Fruit fly (Drosophila melanogaster) whole organism, embryonic: ENCODE data around the gene Zip88E.

Experiments used
- Atf6 ChIP-seq: fragments of 200-800 bp; sonication (Bioruptor generic); IDR thresholded peaks from 2 replicates; pipeline ENCODE4 v1.3.6; 2022; ENCODE audit warnings: missing biosample characterization, missing genetic modification characterization
- Bdp1 ChIP-seq: fragments of 200-800 bp; sonication (Bioruptor generic); optimal IDR thresholded peaks from 3 replicates; lab custom pipeline; 2016; ENCODE audit warnings: missing biosample characterization, missing genetic modification characterization
- BtbVII ChIP-seq: fragments of 200-800 bp; sonication (Bioruptor generic); optimal IDR thresholded peaks from 3 replicates; lab custom pipeline; 2017; ENCODE audit warnings: missing biosample characterization, mild to moderate bottlenecking, missing genetic modification characterization
- CG11456 ChIP-seq: fragments of 200-800 bp; sonication (Bioruptor generic); IDR thresholded peaks from 3 replicates; pipeline ENCODE4 v1.3.6; 2022; ENCODE audit warnings: missing biosample characterization, missing genetic modification characterization
- CG12071 ChIP-seq: fragments of 200-800 bp; sonication (Bioruptor generic); optimal IDR thresholded peaks from 3 replicates; lab custom pipeline; 2018; ENCODE audit warnings: missing biosample characterization, mild to moderate bottlenecking, missing genetic modification characterization
- CG12219 ChIP-seq: fragments of 200-800 bp; sonication (Bioruptor generic); optimal IDR thresholded peaks from 3 replicates; lab custom pipeline; 2018; ENCODE audit warnings: missing biosample characterization, mild to moderate bottlenecking, missing genetic modification characterization
- CG14050 ChIP-seq: fragments of 200-800 bp; sonication (Bioruptor generic); IDR thresholded peaks from 3 replicates; pipeline ENCODE4 v1.3.6; 2022; ENCODE audit warnings: missing biosample characterization, missing genetic modification characterization
- CG1529 ChIP-seq: fragments of 200-800 bp; sonication (Bioruptor generic); optimal IDR thresholded peaks from 3 replicates; lab custom pipeline; 2018; ENCODE audit warnings: missing biosample characterization, missing genetic modification characterization
- CG15601 ChIP-seq: fragments of 200-800 bp; sonication (Bioruptor generic); optimal IDR thresholded peaks from 3 replicates; lab custom pipeline; 2019; ENCODE audit warnings: missing biosample characterization, mild to moderate bottlenecking, missing genetic modification characterization, moderate library complexity
- CG16815 ChIP-seq: fragments of 200-800 bp; sonication (Bioruptor generic); optimal IDR thresholded peaks from 3 replicates; lab custom pipeline; 2017; ENCODE audit warnings: missing biosample characterization, mild to moderate bottlenecking, missing genetic modification characterization
- CG18476 ChIP-seq: fragments of 200-800 bp; sonication (Bioruptor generic); optimal IDR thresholded peaks from 2 replicates; lab custom pipeline; 2016; ENCODE audit warnings: missing biosample characterization, mild to moderate bottlenecking, missing genetic modification characterization
- CG2712 ChIP-seq: fragments of 200-800 bp; optimal IDR thresholded peaks from 3 replicates; lab custom pipeline; 2019; ENCODE audit warnings: missing biosample characterization, mild to moderate bottlenecking, missing genetic modification characterization, moderate library complexity
- CG31224 ChIP-seq: fragments of 200-800 bp; sonication (Bioruptor generic); IDR thresholded peaks from 2 replicates; pipeline ENCODE4 v1.3.6; 2022; ENCODE audit warnings: missing biosample characterization, missing genetic modification characterization
- CG34376 ChIP-seq: fragments of 200-800 bp; sonication (Bioruptor generic); optimal IDR thresholded peaks from 2 replicates; lab custom pipeline; 2018; ENCODE audit warnings: missing biosample characterization, mild to moderate bottlenecking, missing genetic modification characterization
- CG3847 ChIP-seq: fragments of 200-800 bp; sonication (Bioruptor generic); IDR thresholded peaks from 2 replicates; pipeline ENCODE4 v1.3.6; 2022; ENCODE audit warnings: missing biosample characterization, missing genetic modification characterization
- CG43689 ChIP-seq: fragments of 200-800 bp; sonication (Bioruptor generic); IDR thresholded peaks from 2 replicates; pipeline ENCODE4 v1.3.6; 2022; ENCODE audit warnings: missing biosample characterization, missing genetic modification characterization
- CG4404 ChIP-seq: fragments of 200-800 bp; sonication (Bioruptor generic); IDR thresholded peaks from 2 replicates; pipeline ENCODE4 v1.3.6; 2022; ENCODE audit warnings: missing biosample characterization, missing genetic modification characterization
- CG4707 ChIP-seq: fragments of 200-800 bp; sonication (Bioruptor generic); optimal IDR thresholded peaks from 2 replicates; lab custom pipeline; 2018; ENCODE audit warnings: missing biosample characterization, mild to moderate bottlenecking, missing genetic modification characterization, moderate library complexity
- CG8089 ChIP-seq: fragments of 200-800 bp; sonication (Bioruptor generic); optimal IDR thresholded peaks from 3 replicates; lab custom pipeline; 2016; ENCODE audit warnings: missing biosample characterization, missing genetic modification characterization
- CG9727 ChIP-seq: fragments of 200-800 bp; sonication (Bioruptor generic); optimal IDR thresholded peaks from 3 replicates; lab custom pipeline; 2017; ENCODE audit warnings: missing biosample characterization, mild to moderate bottlenecking, missing genetic modification characterization
- H2.0 ChIP-seq: fragments of 200-800 bp; sonication (Bioruptor generic); IDR thresholded peaks from 2 replicates; pipeline ENCODE4 v1.3.6; 2022; ENCODE audit warnings: missing biosample characterization, missing genetic modification characterization
- MTF-1 ChIP-seq: fragments of 200-800 bp; sonication (Bioruptor generic); optimal IDR thresholded peaks from 2 replicates; lab custom pipeline; 2018; ENCODE audit warnings: missing biosample characterization, mild to moderate bottlenecking, missing genetic modification characterization, borderline replicate concordance
- Med ChIP-seq: fragments of 200-800 bp; sonication (Bioruptor generic); peaks from one replicate; lab custom pipeline; 2016; ENCODE audit warnings: missing biosample characterization, missing genetic modification characterization, mild to moderate bottlenecking, inconsistent platforms, moderate library complexity
- Meics ChIP-seq: fragments of 200-800 bp; sonication (Bioruptor generic); optimal IDR thresholded peaks from 2 replicates; lab custom pipeline; 2017; ENCODE audit warnings: missing biosample characterization, mild to moderate bottlenecking, missing genetic modification characterization
- NFAT ChIP-seq: fragments of 200-800 bp; sonication (Bioruptor generic); IDR thresholded peaks from 2 replicates; pipeline ENCODE4 v1.3.6; 2022; ENCODE audit warnings: missing biosample characterization, missing genetic modification characterization
- Rfx ChIP-seq: fragments of 200-800 bp; sonication (Bioruptor generic); IDR thresholded peaks from 2 replicates; pipeline ENCODE4 v1.3.6; 2022; ENCODE audit warnings: missing biosample characterization, missing genetic modification characterization
- Sin3A ChIP-seq: fragments of >200 bp; optimal IDR thresholded peaks from 2 replicates; lab custom pipeline; 2018
- Ssrp ChIP-seq: fragments of 200-800 bp; sonication (Bioruptor generic); optimal IDR thresholded peaks from 2 replicates; lab custom pipeline; 2018; ENCODE audit warnings: missing biosample characterization, mild to moderate bottlenecking, missing genetic modification characterization, moderate library complexity
- Trl ChIP-seq, 3 experiments: fragments of >200 bp in 2 of 3; fragments of 200-800 bp in 1 of 3; sonication (Bioruptor generic) in 1 of 3; optimal IDR thresholded peaks; 2 replicates in 1 of 3; 3 replicates in 2 of 3; lab custom pipeline; 2016 to 2017; ENCODE audit warnings: missing biosample characterization in 1 of 3, missing genetic modification characterization in 1 of 3
- Xrp1 ChIP-seq: fragments of 200-800 bp; sonication (Bioruptor generic); IDR thresholded peaks from 2 replicates; pipeline ENCODE4 v1.3.6; 2022; ENCODE audit warnings: missing biosample characterization, missing genetic modification characterization
- ap ChIP-seq: fragments of 200-800 bp; sonication (Bioruptor generic); IDR thresholded peaks from 2 replicates; pipeline ENCODE4 v1.3.6; 2022; ENCODE audit warnings: missing biosample characterization, missing genetic modification characterization
- ems ChIP-seq: fragments of 200-800 bp; sonication (Bioruptor generic); optimal IDR thresholded peaks from 3 replicates; lab custom pipeline; 2016; ENCODE audit warnings: missing biosample characterization, missing genetic modification characterization
- en ChIP-seq: fragments of 200-800 bp; sonication (Bioruptor generic); optimal IDR thresholded peaks from 2 replicates; lab custom pipeline; 2016; ENCODE audit warnings: missing biosample characterization, missing genetic modification characterization
- esg ChIP-seq: fragments of 200-800 bp; sonication (Bioruptor generic); conservative IDR thresholded peaks from 2 replicates; pipeline ENCODE4 v1.3.6; 2022; ENCODE audit warnings: missing biosample characterization, missing genetic modification characterization
- ftz-f1 ChIP-seq: fragments of 200-800 bp; sonication (Bioruptor generic); optimal IDR thresholded peaks from 2 replicates; lab custom pipeline; 2016; ENCODE audit warnings: missing biosample characterization, missing genetic modification characterization
- gcm ChIP-seq: fragments of 200-800 bp; sonication (Bioruptor generic); optimal IDR thresholded peaks from 2 replicates; lab custom pipeline; 2019; ENCODE audit warnings: missing biosample characterization, mild to moderate bottlenecking, missing genetic modification characterization, moderate library complexity
- gsb ChIP-seq: fragments of 200-800 bp; sonication (Bioruptor generic); IDR thresholded peaks from 2 replicates; pipeline ENCODE4 v1.3.6; 2022; ENCODE audit warnings: missing biosample characterization, missing genetic modification characterization
- h ChIP-seq: fragments of >200 bp; optimal IDR thresholded peaks from 2 replicates; lab custom pipeline; 2017
- jigr1 ChIP-seq: fragments of 200-800 bp; sonication (Bioruptor generic); IDR thresholded peaks from 3 replicates; pipeline ENCODE4 v1.3.6; 2022; ENCODE audit warnings: missing biosample characterization, missing genetic modification characterization
- kay ChIP-seq: fragments of 200-800 bp; sonication (Bioruptor generic); optimal IDR thresholded peaks from 2 replicates; lab custom pipeline; 2016; ENCODE audit warnings: missing biosample characterization, missing genetic modification characterization
- klu ChIP-seq: fragments of 200-800 bp; sonication (Bioruptor generic); IDR thresholded peaks from 2 replicates; pipeline ENCODE4 v1.3.6; 2022; ENCODE audit warnings: missing biosample characterization, missing genetic modification characterization
- lab ChIP-seq: fragments of 200-800 bp; sonication (Bioruptor generic); optimal IDR thresholded peaks from 3 replicates; lab custom pipeline; 2017; ENCODE audit warnings: missing biosample characterization, missing genetic modification characterization, mild to moderate bottlenecking, moderate library complexity, missing genetic modification reagents
- lola ChIP-seq, 3 experiments: fragments of >200 bp in 2 of 3; fragments of 200-800 bp in 1 of 3; sonication (Bioruptor generic) in 1 of 3; optimal IDR thresholded peaks; 2 replicates each; lab custom pipeline; 2017 to 2019; ENCODE audit warnings: missing biosample characterization in 3 of 3, missing genetic modification characterization in 3 of 3, mild to moderate bottlenecking in 1 of 3, moderate library complexity in 1 of 3
- luna ChIP-seq: fragments of 200-800 bp; sonication (Bioruptor generic); optimal IDR thresholded peaks from 2 replicates; lab custom pipeline; 2016; ENCODE audit warnings: missing biosample characterization, missing genetic modification characterization
- nerfin-2 ChIP-seq: fragments of 200-800 bp; sonication (Bioruptor generic); IDR thresholded peaks from 2 replicates; pipeline ENCODE4 v1.3.6; 2022; ENCODE audit warnings: missing biosample characterization, missing genetic modification characterization; ENCODE audit not compliant: partially characterized antibody
- pho ChIP-seq: fragments of 200-800 bp; sonication (Bioruptor generic); optimal IDR thresholded peaks from 2 replicates; lab custom pipeline; 2016; ENCODE audit warnings: missing biosample characterization, missing genetic modification characterization
- so ChIP-seq: fragments of 200-800 bp; sonication (Bioruptor generic); IDR thresholded peaks from 3 replicates; pipeline ENCODE4 v1.3.6; 2022; ENCODE audit warnings: missing biosample characterization, missing genetic modification characterization
- ssp ChIP-seq: fragments of 200-800 bp; sonication (Bioruptor generic); IDR thresholded peaks from 2 replicates; pipeline ENCODE4 v1.3.6; 2022; ENCODE audit warnings: missing biosample characterization, missing genetic modification characterization
- twi ChIP-seq: fragments of 200-800 bp; optimal IDR thresholded peaks from 2 replicates; lab custom pipeline; 2019; ENCODE audit warnings: missing biosample characterization, mild to moderate bottlenecking, missing genetic modification characterization, moderate library complexity
- vvl ChIP-seq: fragments of 200-800 bp; sonication (Bioruptor generic); IDR thresholded peaks from 2 replicates; pipeline ENCODE4 v1.3.6; 2022; ENCODE audit warnings: missing biosample characterization, missing genetic modification characterization
- wdn ChIP-seq: fragments of 200-800 bp; sonication (Bioruptor generic); IDR thresholded peaks from 2 replicates; pipeline ENCODE4 v1.3.6; 2022; ENCODE audit warnings: missing biosample characterization, missing genetic modification characterization
- zf30C ChIP-seq: fragments of 200-800 bp; sonication (Bioruptor generic); optimal IDR thresholded peaks from 3 replicates; lab custom pipeline; 2018; ENCODE audit warnings: missing biosample characterization, mild to moderate bottlenecking, missing genetic modification characterization

Gene Zip88E

dm6 chr3R:15250454-15250853 lies 18.0 kb upstream of the Zip88E start (continued):
- peak; percentile 77 for TF ChIP-seq Med (GFP tag; lab: Kevin White, UChicago)
- peak; percentile 28 for TF ChIP-seq CG16815 (GFP tag; lab: Kevin White, UChicago)
- no peak for TF ChIP-seq ftz-f1
- TF ChIP-seq nerfin-2 = no peak
- TF ChIP-seq ssp (GFP tag; lab: Robert Waterston, UW) = peak; percentile 53
- TF ChIP-seq CG15601 (tag; lab: Kevin White, UChicago) = no peak
- peak; percentile 84 for TF ChIP-seq Rfx (GFP tag; lab: Robert Waterston, UW)
- TF ChIP-seq vvl (GFP tag; lab: Robert Waterston, UW) = peak; percentile 84
- TF ChIP-seq pho = peak; percentile 46
- TF ChIP-seq Atf6 (GFP tag; lab: Robert Waterston, UW) = peak; percentile 86
- TF ChIP-seq CG4404 (GFP tag; lab: Robert Waterston, UW) = peak; percentile 52
- TF ChIP-seq CG11456 (GFP tag; lab: Robert Waterston, UW) = peak; percentile 68; the same call in 1 of the 3 replicates
- TF ChIP-seq Sin3A (lab: Kevin White, UChicago) = no peak
- TF ChIP-seq lab = peak; percentile 92
- TF ChIP-seq MTF-1 (GFP tag; lab: Kevin White, UChicago) = no peak
- TF ChIP-seq lola (GFP tag; optimal IDR thresholded peaks at IDR 0.05; lab: Kevin White, UChicago) = peak in 1 of 3 experiments; percentile 3
- peak; percentile 60 for TF ChIP-seq CG31224 (GFP tag; lab: Robert Waterston, UW)
- peak; percentile 41 for TF ChIP-seq CG34376 (GFP tag; lab: Kevin White, UChicago)
- TF ChIP-seq so = peak; percentile 73; the same call in 1 of the 3 replicates
- peak; percentile 73 for TF ChIP-seq CG2712 (tag; lab: Kevin White, UChicago)
- TF ChIP-seq klu (GFP tag; lab: Robert Waterston, UW) = peak; percentile 59; the same call in 1 of the 2 replicates
- TF ChIP-seq wdn (GFP tag; lab: Robert Waterston, UW) = peak; percentile 64; the same call in 1 of the 2 replicates
- TF ChIP-seq h (lab: Kevin White, UChicago) = no peak
- peak; percentile 81 for TF ChIP-seq Xrp1 (GFP tag; lab: Robert Waterston, UW)
- peak; percentile 57 for TF ChIP-seq zf30C (GFP tag; lab: Kevin White, UChicago)
- peak; percentile 18 for TF ChIP-seq Bdp1
- no peak for TF ChIP-seq CG12071 (GFP tag; lab: Kevin White, UChicago)
- TF ChIP-seq gsb (GFP tag; lab: Robert Waterston, UW) = peak; percentile 57; the same call in 1 of the 2 replicates
- peak; percentile 32 for TF ChIP-seq kay (GFP tag; lab: Kevin White, UChicago)
- TF ChIP-seq gcm (GFP tag; lab: Kevin White, UChicago) = no peak
- TF ChIP-seq CG12219 = peak; percentile 23
- TF ChIP-seq jigr1 (GFP tag; lab: Robert Waterston, UW) = peak; percentile 26; the same call in 1 of the 3 replicates
- 0 out of 2 replicates have a peak, but pooled peaks have one; percentile 29 for TF ChIP-seq CG43689 (GFP tag; lab: Robert Waterston, UW)
- TF ChIP-seq H2.0 (GFP tag; lab: Robert Waterston, UW) = peak; percentile 58
- peak; percentile 63 for TF ChIP-seq CG9727 (GFP tag; lab: Kevin White, UChicago)
- TF ChIP-seq CG14050 (GFP tag; lab: Robert Waterston, UW) = peak; percentile 75
- TF ChIP-seq NFAT = peak; percentile 51; the same call in 1 of the 2 replicates
- no peak for TF ChIP-seq CG8089 (GFP tag; lab: Kevin White, UChicago)
- no peak for TF ChIP-seq twi
- TF ChIP-seq Meics (GFP tag; lab: Kevin White, UChicago) = no peak
- TF ChIP-seq CG3847 = peak; percentile 51
- TF ChIP-seq ems (GFP tag; lab: Kevin White, UChicago) = peak; percentile 7
- TF ChIP-seq esg (GFP tag; lab: Robert Waterston, UW) = peak; percentile 70
- no peak for TF ChIP-seq CG18476 (GFP tag; lab: Kevin White, UChicago)
- TF ChIP-seq Ssrp (tag; lab: Kevin White, UChicago) = peak; percentile 5
- TF ChIP-seq CG1529 = no peak
- no peak for TF ChIP-seq luna (GFP tag; lab: Kevin White, UChicago)
- TF ChIP-seq CG4707 (GFP tag; lab: Kevin White, UChicago) = peak; percentile 4
- TF ChIP-seq en = no peak
- peak; percentile 73 for TF ChIP-seq BtbVII (GFP tag; lab: Kevin White, UChicago)
- TF ChIP-seq ap = peak; percentile 61
- peak; percentile 47 to 60 for TF ChIP-seq Trl (optimal IDR thresholded peaks at IDR 0.05; lab: Kevin White, UChicago)
- no peak for TF ChIP-seq Trl (GFP tag; optimal IDR thresholded peaks at IDR 0.05; lab: Kevin White, UChicago)
